Worm (Caenorhabditis elegans) whole organism, midembryonic: ENCODE measurements around the gene mecr-1.

Experiments
- T22C8.4 ChIP-seq: fragments of 200-800 bp; sonication (Bioruptor generic); IDR thresholded peaks from 2 replicates; pipeline ENCODE4 v1.3.6; 2022; ENCODE audit warnings: missing genetic modification characterization, missing compliant biosample characterization
- cog-1 ChIP-seq: sonication (generic microtip); optimal IDR thresholded peaks from 2 replicates; lab custom pipeline; 2016; ENCODE audit warnings: missing genetic modification characterization, missing compliant biosample characterization
- flt-1 ChIP-seq: fragments of 200-800 bp; sonication (Bioruptor generic); IDR thresholded peaks from 2 replicates; pipeline ENCODE4 v1.3.6; 2022; ENCODE audit warnings: missing genetic modification characterization, missing compliant biosample characterization
- klf-2 ChIP-seq: fragments of 200-800 bp; sonication (Bioruptor generic); conservative IDR thresholded peaks from 2 replicates; pipeline ENCODE4 v1.3.6; 2022; ENCODE audit warnings: missing genetic modification reagents, missing genetic modification characterization, missing compliant biosample characterization
- med-1 ChIP-seq: sonication (generic microtip); optimal IDR thresholded peaks from 2 replicates; lab custom pipeline; 2017; ENCODE audit warnings: missing genetic modification characterization, mild to moderate bottlenecking, missing compliant biosample characterization, antibody characterized with exemption, missing genetic modification reagents; ENCODE audit not compliant: insufficient read depth
- ref-1 ChIP-seq: fragments of 200-800 bp; sonication (Bioruptor generic); conservative IDR thresholded peaks from 2 replicates; pipeline ENCODE4 v1.3.6; 2022; ENCODE audit warnings: missing genetic modification reagents, missing genetic modification characterization, missing compliant biosample characterization
- tab-1 ChIP-seq: fragments of 200-800 bp; sonication (Bioruptor generic); IDR thresholded peaks from 2 replicates; pipeline ENCODE4 v1.3.6; 2022; ENCODE audit warnings: missing genetic modification characterization, missing compliant biosample characterization
- ztf-23 ChIP-seq: fragments of 200-800 bp; sonication (Bioruptor generic); IDR thresholded peaks from 2 replicates; pipeline ENCODE4 v1.3.6; 2022; ENCODE audit warnings: missing genetic modification reagents, missing genetic modification characterization, missing compliant biosample characterization
- ztf-29 ChIP-seq: fragments of 200-800 bp; sonication (Bioruptor generic); IDR thresholded peaks from 2 replicates; pipeline ENCODE4 v1.3.6; 2022; ENCODE audit warnings: missing genetic modification reagents, missing genetic modification characterization, missing compliant biosample characterization

Gene mecr-1

DNA sequence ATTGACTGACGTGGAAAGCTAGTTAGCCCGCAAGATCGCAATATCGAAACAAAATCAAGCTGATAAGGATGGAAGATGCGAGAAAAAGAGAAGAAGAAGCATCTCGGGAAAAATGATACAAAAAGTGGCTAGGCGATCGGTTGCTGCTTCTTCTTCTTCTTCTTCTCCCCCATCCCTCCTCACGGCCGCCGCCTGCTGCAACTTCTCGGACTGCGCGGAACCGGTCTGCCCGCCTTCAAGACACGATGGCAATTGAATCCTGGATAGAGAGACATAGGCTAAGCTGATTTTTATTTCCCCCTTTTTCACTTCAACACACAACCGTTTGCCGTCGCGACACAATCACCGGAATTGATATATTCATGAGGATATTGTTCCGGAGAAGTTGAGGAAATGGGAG lies 12.7 kb downstream of the mecr-1 start:
- TF ChIP-seq flt-1 (GFP tag; lab: Robert Waterston, UW) (no peak), ztf-29 (GFP tag; lab: Robert Waterston, UW) (no peak), klf-2 (no peak), tab-1 (GFP tag; lab: Robert Waterston, UW) (no peak), ref-1 (GFP tag; lab: Robert Waterston, UW) (no peak), med-1 (GFP tag; lab: Kevin White, UChicago) (no peak), ztf-23 (GFP tag; lab: Robert Waterston, UW) (no peak), T22C8.4 (GFP tag; lab: Robert Waterston, UW) (no peak), cog-1 (tag; lab: Kevin White, UChicago) (no peak)

DNA sequence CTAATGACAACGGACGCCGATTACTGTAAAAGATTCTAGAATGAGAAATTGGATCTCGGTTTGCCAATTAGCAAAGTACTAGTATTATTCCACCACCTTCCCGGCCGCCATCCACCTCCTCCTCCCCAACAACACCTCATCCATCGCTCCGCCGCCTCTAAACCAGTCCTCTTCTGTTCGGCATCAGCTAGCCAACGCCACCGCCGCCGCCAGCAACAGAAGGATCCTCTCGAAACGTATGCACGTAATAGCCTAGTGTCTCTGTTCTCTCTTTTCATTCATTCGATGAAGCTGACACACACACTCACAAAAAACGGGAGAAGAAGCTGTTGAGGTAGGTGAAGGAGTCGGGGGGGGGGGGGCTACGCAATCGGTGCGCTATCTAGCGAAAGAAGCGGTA lies 16.4 kb downstream of the mecr-1 start:
- TF ChIP-seq ztf-23 (GFP tag; lab: Robert Waterston, UW): no peak
- TF ChIP-seq flt-1 (GFP tag; lab: Robert Waterston, UW): no peak
- TF ChIP-seq klf-2: no peak
- TF ChIP-seq ref-1 (GFP tag; lab: Robert Waterston, UW): no peak
- no peak for TF ChIP-seq ztf-29 (GFP tag; lab: Robert Waterston, UW)
- TF ChIP-seq med-1 (GFP tag; lab: Kevin White, UChicago): no peak
- TF ChIP-seq T22C8.4 (GFP tag; lab: Robert Waterston, UW): no peak

DNA sequence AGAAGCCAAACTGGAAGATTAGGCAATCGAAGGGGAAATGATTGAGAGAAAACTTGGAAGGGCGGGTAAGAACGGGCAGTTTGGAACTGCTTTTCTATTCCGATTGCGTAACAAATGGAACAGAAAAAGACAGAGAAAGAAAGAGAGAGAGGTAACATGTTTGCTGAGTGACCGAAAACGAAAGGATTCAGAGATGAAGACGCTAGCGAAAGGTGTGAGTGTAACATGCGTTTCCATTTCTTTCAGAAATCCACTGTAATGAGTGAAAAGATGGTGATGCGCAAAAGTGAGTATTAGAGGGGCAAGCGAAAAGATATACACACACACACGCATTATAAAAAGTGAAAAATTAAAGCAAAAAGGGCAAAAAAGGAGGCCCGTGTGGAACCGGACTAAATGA lies 19.6 kb downstream of the mecr-1 start:
- no peak for TF ChIP-seq ztf-29 (GFP tag; lab: Robert Waterston, UW)
- no peak for TF ChIP-seq tab-1 (GFP tag; lab: Robert Waterston, UW)
- TF ChIP-seq klf-2: no peak
- no peak for TF ChIP-seq cog-1 (tag; lab: Kevin White, UChicago)
- TF ChIP-seq T22C8.4 (GFP tag; lab: Robert Waterston, UW): no peak
- no peak for TF ChIP-seq flt-1 (GFP tag; lab: Robert Waterston, UW)
- no peak for TF ChIP-seq med-1 (GFP tag; lab: Kevin White, UChicago)
- TF ChIP-seq ztf-23 (GFP tag; lab: Robert Waterston, UW): no peak
- no peak for TF ChIP-seq ref-1 (GFP tag; lab: Robert Waterston, UW)

DNA sequence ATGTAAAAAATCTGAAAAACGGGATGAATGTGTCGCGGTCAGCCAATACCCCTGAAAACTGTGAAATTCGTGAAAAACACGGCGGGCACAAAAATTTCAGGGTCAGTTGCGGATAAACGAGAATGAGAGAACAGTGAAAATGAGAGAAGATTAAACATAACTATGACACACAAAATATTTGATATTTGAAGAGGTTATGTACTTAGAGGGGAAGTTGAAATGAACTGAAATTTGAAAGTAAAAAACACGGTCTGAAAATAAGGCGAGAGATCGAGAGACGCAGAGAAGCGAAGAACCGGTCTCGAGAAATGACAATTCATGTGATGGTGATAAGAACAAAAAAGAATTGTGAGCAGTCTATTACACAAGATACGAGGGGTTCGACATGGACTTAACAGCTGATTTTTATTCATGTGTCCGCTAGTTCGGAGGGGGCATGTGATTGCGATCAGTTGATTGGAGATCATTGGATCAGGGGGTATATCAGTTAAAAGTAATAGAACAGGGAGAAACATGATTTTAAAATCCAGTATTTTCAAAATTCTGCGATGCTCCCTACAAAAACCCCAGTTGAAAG lies 21.3 kb downstream of the mecr-1 start, which contains the start of gene moe-3:
moe-3 (minus strand) TSS at position 51 of the 577 bp plus-strand sequence.
- no peak for TF ChIP-seq med-1 (GFP tag; lab: Kevin White, UChicago)
- no peak for TF ChIP-seq tab-1 (GFP tag; lab: Robert Waterston, UW)
- TF ChIP-seq cog-1 (tag; lab: Kevin White, UChicago): no peak
- no peak for TF ChIP-seq T22C8.4 (GFP tag; lab: Robert Waterston, UW)
- no peak for TF ChIP-seq ref-1 (GFP tag; lab: Robert Waterston, UW)
- TF ChIP-seq klf-2: no peak

DNA sequence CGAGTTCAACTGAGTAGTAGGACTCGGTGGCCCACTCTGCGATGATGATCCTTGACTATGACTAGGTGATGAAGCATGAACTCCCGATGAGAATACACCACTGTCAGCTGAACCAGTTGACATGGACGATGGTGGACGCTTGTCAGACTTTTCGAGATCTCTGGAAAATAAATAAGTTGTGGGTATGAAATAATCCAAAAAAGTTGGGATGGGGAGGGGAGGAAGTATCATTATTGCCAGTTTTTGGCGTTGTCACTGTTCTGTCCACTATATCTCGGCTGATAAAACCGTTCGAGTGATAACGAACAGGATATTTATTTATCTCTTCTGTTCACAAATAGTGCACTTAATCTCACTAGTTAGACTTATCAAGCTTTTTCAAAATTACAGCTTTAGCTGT lies 23.1 kb downstream of the mecr-1 start:
- TF ChIP-seq ztf-23 (GFP tag; lab: Robert Waterston, UW): no peak
- TF ChIP-seq ztf-29 (GFP tag; lab: Robert Waterston, UW): no peak
- no peak for TF ChIP-seq T22C8.4 (GFP tag; lab: Robert Waterston, UW)
- TF ChIP-seq ref-1 (GFP tag; lab: Robert Waterston, UW): no peak
- TF ChIP-seq flt-1 (GFP tag; lab: Robert Waterston, UW): no peak
- TF ChIP-seq klf-2: no peak
- no peak for TF ChIP-seq tab-1 (GFP tag; lab: Robert Waterston, UW)
- no peak for TF ChIP-seq cog-1 (tag; lab: Kevin White, UChicago)

DNA sequence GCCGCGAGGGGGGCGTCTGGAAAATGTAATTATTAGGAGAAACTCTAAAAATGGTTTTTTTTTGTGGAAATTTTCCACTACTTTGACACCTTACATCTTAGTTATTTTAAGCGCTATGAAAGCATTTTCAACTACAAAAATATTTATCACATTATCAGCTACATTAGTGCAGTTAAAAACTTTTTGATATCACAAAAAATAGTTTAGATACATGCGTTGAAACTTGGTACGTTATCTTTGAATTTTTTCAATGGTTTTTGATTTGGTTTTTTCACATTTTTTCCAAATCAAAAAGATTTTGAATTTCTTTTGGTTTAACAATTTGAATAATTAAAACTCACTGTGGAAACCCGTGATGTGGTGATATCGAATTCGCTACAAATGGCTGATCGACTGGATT lies 24.1 kb downstream of the mecr-1 start:
- TF ChIP-seq tab-1 (GFP tag; lab: Robert Waterston, UW) (no peak), flt-1 (GFP tag; lab: Robert Waterston, UW) (no peak), klf-2 (no peak), med-1 (GFP tag; lab: Kevin White, UChicago) (no peak), ref-1 (GFP tag; lab: Robert Waterston, UW) (no peak), ztf-29 (GFP tag; lab: Robert Waterston, UW) (no peak), cog-1 (tag; lab: Kevin White, UChicago) (no peak), ztf-23 (GFP tag; lab: Robert Waterston, UW) (no peak), T22C8.4 (GFP tag; lab: Robert Waterston, UW) (no peak)

DNA sequence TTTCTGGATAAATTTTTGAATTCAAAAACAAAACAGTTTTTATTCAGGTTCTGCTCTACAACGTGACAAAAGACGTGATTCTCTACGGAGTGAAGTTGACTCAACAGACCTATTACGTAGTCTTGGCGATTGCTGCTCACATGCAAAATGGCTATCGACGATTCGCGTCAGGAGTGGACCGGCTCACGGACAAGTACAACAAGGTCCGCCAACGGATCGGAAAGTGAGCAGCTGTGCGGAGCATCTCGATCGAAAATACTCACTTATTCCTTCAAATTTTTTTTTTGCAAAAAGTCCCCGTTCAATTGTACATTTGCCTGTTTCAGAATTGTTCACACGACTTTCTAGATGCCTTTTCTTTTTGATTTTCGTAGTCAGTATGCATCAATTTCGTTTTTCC lies 27.2 kb downstream of the mecr-1 start:
- TF ChIP-seq klf-2 (no peak), tab-1 (GFP tag; lab: Robert Waterston, UW) (no peak), med-1 (GFP tag; lab: Kevin White, UChicago) (no peak), ztf-23 (GFP tag; lab: Robert Waterston, UW) (no peak), T22C8.4 (GFP tag; lab: Robert Waterston, UW) (no peak), flt-1 (GFP tag; lab: Robert Waterston, UW) (no peak), cog-1 (tag; lab: Kevin White, UChicago) (no peak), ref-1 (GFP tag; lab: Robert Waterston, UW) (no peak)

DNA sequence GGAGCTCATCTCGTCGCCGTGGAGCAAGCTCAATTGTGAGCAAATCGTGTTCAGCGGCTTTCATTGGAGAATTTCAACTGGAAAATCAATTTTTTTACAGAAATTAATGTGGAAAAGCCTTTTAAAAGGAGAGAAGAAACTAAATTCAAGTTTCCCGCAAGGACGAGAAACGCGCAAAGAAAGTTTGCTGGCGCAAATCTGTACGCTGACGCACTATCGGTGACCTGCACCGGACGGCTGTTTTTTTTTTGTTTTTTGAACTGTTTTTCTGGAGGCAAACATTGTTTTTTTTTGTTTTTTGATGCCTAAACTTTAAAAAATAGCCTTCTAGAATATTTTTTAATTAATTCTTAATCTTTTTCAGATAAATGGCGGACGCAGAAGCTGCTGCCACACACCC lies 30.1 kb downstream of the mecr-1 start, which contains the start of the genes hpr-17 and F32A11.1:
hpr-17 (minus strand) TSS at position 77 of the 400 bp plus-strand sequence.
F32A11.1 (plus strand) TSS at position 359 of the 400 bp plus-strand sequence.
- TF ChIP-seq ztf-29 (GFP tag; lab: Robert Waterston, UW): no peak
- TF ChIP-seq ztf-23 (GFP tag; lab: Robert Waterston, UW): 0 out of 2 replicates have a peak, but pooled peaks have one; percentile 23
- no peak for TF ChIP-seq tab-1 (GFP tag; lab: Robert Waterston, UW)
- 0 out of 2 replicates have a peak, but pooled peaks have one; percentile 16 for TF ChIP-seq T22C8.4 (GFP tag; lab: Robert Waterston, UW)

DNA sequence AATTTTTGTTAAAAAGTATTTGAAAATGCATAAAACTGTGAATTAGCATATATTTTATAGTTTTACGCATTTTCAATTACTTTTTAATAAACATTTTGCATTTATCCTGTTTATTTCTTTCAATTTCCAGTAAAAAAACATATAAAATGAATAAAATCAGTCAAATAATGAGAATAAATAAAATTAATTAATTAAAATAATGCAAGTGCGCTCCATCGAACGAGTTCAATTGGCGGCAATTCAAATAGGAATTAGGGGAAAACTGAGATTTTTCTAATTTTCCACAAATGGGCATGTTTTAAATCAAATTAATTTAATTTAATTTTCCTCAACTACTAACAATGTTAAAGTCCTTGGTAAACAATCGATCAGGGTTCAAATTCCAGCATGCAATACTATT lies 31.0 kb downstream of the mecr-1 start:
- TF ChIP-seq flt-1 (GFP tag; lab: Robert Waterston, UW): no peak
- TF ChIP-seq T22C8.4 (GFP tag; lab: Robert Waterston, UW): no peak
- no peak for TF ChIP-seq ztf-29 (GFP tag; lab: Robert Waterston, UW)
- no peak for TF ChIP-seq cog-1 (tag; lab: Kevin White, UChicago)
- TF ChIP-seq tab-1 (GFP tag; lab: Robert Waterston, UW): no peak
- TF ChIP-seq ztf-23 (GFP tag; lab: Robert Waterston, UW): no peak
- TF ChIP-seq ref-1 (GFP tag; lab: Robert Waterston, UW): no peak
- no peak for TF ChIP-seq klf-2
- TF ChIP-seq med-1 (GFP tag; lab: Kevin White, UChicago): no peak
